Worm (Caenorhabditis elegans): ENCODE data around the gene C09G12.17.

The C09G12.17 gene

DNA sequence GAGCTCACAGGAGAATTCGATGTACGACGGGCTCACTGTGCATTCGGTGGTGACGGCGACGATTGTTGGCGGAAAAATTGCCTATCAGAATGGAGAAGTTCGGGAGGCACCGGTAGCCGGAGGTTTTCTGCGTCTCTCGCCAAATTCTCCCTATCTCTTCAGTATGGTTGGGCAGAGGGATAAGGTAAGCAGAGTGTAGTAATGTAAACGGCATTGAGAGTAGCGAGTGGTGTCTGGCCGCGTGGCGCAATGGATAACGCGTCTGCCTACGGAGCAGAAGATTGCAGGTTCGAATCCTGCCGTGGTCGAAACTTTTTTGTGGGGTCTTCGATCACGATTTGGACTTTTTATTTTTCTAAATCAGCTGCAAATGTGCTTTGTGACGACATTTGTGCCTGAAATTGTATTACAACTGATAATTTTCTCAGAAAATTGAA, 28.3 kb upstream of the C09G12.17 start:
- TF ChIP-seq Y56A3A.18 (GFP tag; IDR thresholded peaks at IDR 0.05), result 0 out of 2 replicates have a peak, but pooled peaks have one; percentile 23
- TF ChIP-seq ceh-91 (GFP tag; IDR thresholded peaks at IDR 0.05), result 0 out of 2 replicates have a peak, but pooled peaks have one; percentile 21
- TF ChIP-seq mel-28 (tag; optimal IDR thresholded peaks at IDR 0.05; ENCODE audit: borderline replicate concordance), result no peak
- TF ChIP-seq xnd-1 (tag; optimal IDR thresholded peaks at IDR 0.05), result no peak
- no peak for TF ChIP-seq pha-4 (tag; optimal IDR thresholded peaks at IDR 0.05)
- no peak for TF ChIP-seq let-607 (tag; optimal IDR thresholded peaks at IDR 0.05)
- peak; percentile 57 for TF ChIP-seq F57A8.1 (GFP tag; optimal IDR thresholded peaks at IDR 0.05)
- peak; percentile 81 for TF ChIP-seq B0261.1 (tag; optimal IDR thresholded peaks at IDR 0.05)
- peak; percentile 47 for TF ChIP-seq ztf-18 (tag; optimal IDR thresholded peaks at IDR 0.05)
- TF ChIP-seq ztf-3 (GFP tag; optimal IDR thresholded peaks at IDR 0.05), result no peak
- peak; percentile 25 for TF ChIP-seq lsl-1 (GFP tag; optimal IDR thresholded peaks at IDR 0.05)
- no peak for TF ChIP-seq B0035.1 (tag; optimal IDR thresholded peaks at IDR 0.05)
- no peak for TF ChIP-seq snpc-3.4 (tag; optimal IDR thresholded peaks at IDR 0.05)
- TF ChIP-seq fkh-3 (tag; optimal IDR thresholded peaks at IDR 0.05), result peak; percentile 8
- no peak for TF ChIP-seq sdz-38 (tag; optimal IDR thresholded peaks at IDR 0.05)
- TF ChIP-seq Y95B8A.8 (GFP tag; IDR thresholded peaks at IDR 0.05), result peak; percentile 77; the same call in 1 of the 2 replicates
- 0 out of 2 replicates have a peak, but pooled peaks have one; percentile 36 for TF ChIP-seq egrh-3 (GFP tag; IDR thresholded peaks at IDR 0.05)
- peak; percentile 64; the same call in 1 of the 2 replicates for TF ChIP-seq egl-44 (GFP tag; IDR thresholded peaks at IDR 0.05)
- peak; percentile 71 for TF ChIP-seq hmg-1.2 (GFP tag; IDR thresholded peaks at IDR 0.05)
- TF ChIP-seq sea-2 (GFP tag; IDR thresholded peaks at IDR 0.05), result no peak
- peak; percentile 60 for TF ChIP-seq chd-7 (tag; optimal IDR thresholded peaks at IDR 0.05)
- peak; percentile 58 for TF ChIP-seq lin-54 (GFP tag; optimal IDR thresholded peaks at IDR 0.05)
- no peak for TF ChIP-seq egl-18 (GFP tag; IDR thresholded peaks at IDR 0.05)
- TF ChIP-seq Y53F4B.3 (GFP tag; IDR thresholded peaks at IDR 0.05), result no peak
- TF ChIP-seq C17E4.6 (GFP tag; IDR thresholded peaks at IDR 0.05), result no peak
- TF ChIP-seq F10E7.11 (tag; optimal IDR thresholded peaks at IDR 0.05), result peak; percentile 33
- TF ChIP-seq hsf-1 (GFP tag; IDR thresholded peaks at IDR 0.05), result no peak
- peak; percentile 79 for TF ChIP-seq ZK185.1 (tag; optimal IDR thresholded peaks at IDR 0.05; ENCODE audit: poor library complexity, severe bottlenecking)
- TF ChIP-seq lir-1 (GFP tag; conservative IDR thresholded peaks at IDR 0.05), result no peak
- peak; percentile 59 for TF ChIP-seq madf-6 (GFP tag; IDR thresholded peaks at IDR 0.05)
- TF ChIP-seq mxl-1 (tag; optimal IDR thresholded peaks at IDR 0.05), result peak; percentile 45
- no peak for TF ChIP-seq dpl-1 (GFP tag; optimal IDR thresholded peaks at IDR 0.05)
- TF ChIP-seq ama-1 (optimal IDR thresholded peaks at IDR 0.05), result no peak
- peak; percentile 4 to 22 for TF ChIP-seq ama-1 (GFP tag; optimal IDR thresholded peaks at IDR 0.05)
- TF ChIP-seq nhr-120 (GFP tag; IDR thresholded peaks at IDR 0.05), result no peak
- no peak for TF ChIP-seq lag-1 (GFP tag; IDR thresholded peaks at IDR 0.05)
- TF ChIP-seq lin-26 (GFP tag; IDR thresholded peaks at IDR 0.05), result peak; percentile 94
- peak; percentile 58 for TF ChIP-seq madf-10 (tag; optimal IDR thresholded peaks at IDR 0.05)
- no peak for TF ChIP-seq gei-17 (GFP tag; optimal IDR thresholded peaks at IDR 0.05)
- TF ChIP-seq K11D2.4 (GFP tag; IDR thresholded peaks at IDR 0.05), result 0 out of 2 replicates have a peak, but pooled peaks have one; percentile 28
- TF ChIP-seq ceh-40 (GFP tag; IDR thresholded peaks at IDR 0.05), result 0 out of 2 replicates have a peak, but pooled peaks have one; percentile 63
- peak; percentile 77 for TF ChIP-seq die-1 (tag; optimal IDR thresholded peaks at IDR 0.05)
- peak; percentile 51 for TF ChIP-seq D2030.7 (GFP tag; IDR thresholded peaks at IDR 0.05)
- TF ChIP-seq bed-1 (GFP tag; IDR thresholded peaks at IDR 0.05), result no peak
- no peak for TF ChIP-seq ccch-3 (GFP tag; optimal IDR thresholded peaks at IDR 0.05)
- peak; percentile 33 for TF ChIP-seq T07F8.4 (tag; optimal IDR thresholded peaks at IDR 0.05)
- TF ChIP-seq F23B12.7 (tag; optimal IDR thresholded peaks at IDR 0.05; ENCODE audit: insufficient read depth), result peak; percentile 43
- no peak for TF ChIP-seq F22D6.2 (tag; optimal IDR thresholded peaks at IDR 0.05)
- 0 out of 2 replicates have a peak, but pooled peaks have one; percentile 6 for TF ChIP-seq bed-2 (GFP tag; IDR thresholded peaks at IDR 0.05)

Measured in whole organism, young adult.